Fruit fly (Drosophila melanogaster): Measurements from ENCODE around the gene CG5707.

Gene CG5707

dm6 chr3L:2237543-2238233 is 45.7 kb upstream of the CG5707 start, which contains the start of gene ACXD (continued):
- TF ChIP-seq vnd (GFP tag; IDR thresholded peaks at IDR 0.05; ENCODE audit: partially characterized antibody) (peak; percentile 44; the same call in 1 of the 3 replicates), CG17802 (tag; optimal IDR thresholded peaks at IDR 0.05) (no peak), row (GFP tag; IDR thresholded peaks at IDR 0.05) (0 out of 3 replicates have a peak, but pooled peaks have one; percentile 1), CG9797 (GFP tag; optimal IDR thresholded peaks at IDR 0.05) (no peak), Deaf1 (tag; optimal IDR thresholded peaks at IDR 0.05) (peak; percentile 59), Ets65A (GFP tag) (peak; percentile 28), sug (tag; optimal IDR thresholded peaks at IDR 0.05) (peak; percentile 47), mirr (GFP tag; optimal IDR thresholded peaks at IDR 0.05) (peak; percentile 4), lab (GFP tag; optimal IDR thresholded peaks at IDR 0.05) (peak; percentile 73), CG34376 (GFP tag; optimal IDR thresholded peaks at IDR 0.05) (peak; percentile 66)

- TF ChIP-seq CG8478 (optimal IDR thresholded peaks at IDR 0.05) (no peak), E2f2 (GFP tag; IDR thresholded peaks at IDR 0.05) (peak; percentile 99), CG10979 (tag; optimal IDR thresholded peaks at IDR 0.05) (no peak), pita (GFP tag; optimal IDR thresholded peaks at IDR 0.05) (peak; percentile 30), Med (GFP tag) (peak; percentile 15), CG9797 (GFP tag; optimal IDR thresholded peaks at IDR 0.05) (peak; percentile 91), CG11456 (GFP tag; IDR thresholded peaks at IDR 0.05) (peak; percentile 30; the same call in 1 of the 3 replicates), CoRest (tag; optimal IDR thresholded peaks at IDR 0.05) (peak; percentile 56), Dek (tag; optimal IDR thresholded peaks at IDR 0.05) (peak; percentile 12), sd (tag; optimal IDR thresholded peaks at IDR 0.05) (peak; percentile 97), btn (GFP tag; optimal IDR thresholded peaks at IDR 0.05) (no peak), p53 (GFP tag; optimal IDR thresholded peaks at IDR 0.05) (peak; percentile 32), CG7928 (GFP tag; optimal IDR thresholded peaks at IDR 0.05) (peak; percentile 86), Gsc (GFP tag; IDR thresholded peaks at IDR 0.05) (no peak), pros (GFP tag; optimal IDR thresholded peaks at IDR 0.05) (peak; percentile 54), CG14710 (tag; optimal IDR thresholded peaks at IDR 0.05) (peak; percentile 77), CG34422 (GFP tag; IDR thresholded peaks at IDR 0.05) (0 out of 3 replicates have a peak, but pooled peaks have one; percentile 30), mld (GFP tag; IDR thresholded peaks at IDR 0.05; ENCODE audit: partially characterized antibody) (no peak), CG5180 (GFP tag; optimal IDR thresholded peaks at IDR 0.05) (no peak), CG1024 (GFP tag; IDR thresholded peaks at IDR 0.05) (no peak), Spps (tag; optimal IDR thresholded peaks at IDR 0.05) (no peak), her (GFP tag; optimal IDR thresholded peaks at IDR 0.05) (no peak), knrl (GFP tag; IDR thresholded peaks at IDR 0.05; ENCODE audit: partially characterized antibody) (peak; percentile 34; the same call in 1 of the 3 replicates), pzg (GFP tag; optimal IDR thresholded peaks at IDR 0.05) (peak; percentile 79), Hmr (GFP tag; optimal IDR thresholded peaks at IDR 0.05) (peak; percentile 33), CG17186 (GFP tag; optimal IDR thresholded peaks at IDR 0.05) (peak; percentile 16), dpn (GFP tag; optimal IDR thresholded peaks at IDR 0.05) (peak in 1 of 2 experiments; percentile 29), CG6689 (GFP tag; IDR thresholded peaks at IDR 0.05) (no peak), CG6813 (GFP tag; optimal IDR thresholded peaks at IDR 0.05) (no peak), Myb (GFP tag; optimal IDR thresholded peaks at IDR 0.05) (peak; percentile 72), CG17829 (tag; optimal IDR thresholded peaks at IDR 0.05) (no peak), CG12155 (GFP tag; optimal IDR thresholded peaks at IDR 0.05) (no peak), Opbp (GFP tag; IDR thresholded peaks at IDR 0.05; ENCODE audit: partially characterized antibody) (peak; percentile 39; the same call in 1 of the 3 replicates), Elba2 (GFP tag; optimal IDR thresholded peaks at IDR 0.05) (peak; percentile 17), Ets97D (GFP tag; optimal IDR thresholded peaks at IDR 0.05) (peak; percentile 58), CG10267 (tag; optimal IDR thresholded peaks at IDR 0.05) (peak; percentile 56), h (optimal IDR thresholded peaks at IDR 0.05) (no peak), CTCF (GFP tag; optimal IDR thresholded peaks at IDR 0.05) (peak; percentile 96), CG14860 (GFP tag; IDR thresholded peaks at IDR 0.05; ENCODE audit: partially characterized antibody) (no peak)
These were observed 45.0 kb upstream of the CG5707 start, which contains the start of gene CG9018 for dm6 chr3L:2237034-2237433. TSS of gene CG9018 (minus strand) at chr3L:2237076.
